Fruit fly (Drosophila melanogaster): ENCODE data around the gene Ms.

DNA sequence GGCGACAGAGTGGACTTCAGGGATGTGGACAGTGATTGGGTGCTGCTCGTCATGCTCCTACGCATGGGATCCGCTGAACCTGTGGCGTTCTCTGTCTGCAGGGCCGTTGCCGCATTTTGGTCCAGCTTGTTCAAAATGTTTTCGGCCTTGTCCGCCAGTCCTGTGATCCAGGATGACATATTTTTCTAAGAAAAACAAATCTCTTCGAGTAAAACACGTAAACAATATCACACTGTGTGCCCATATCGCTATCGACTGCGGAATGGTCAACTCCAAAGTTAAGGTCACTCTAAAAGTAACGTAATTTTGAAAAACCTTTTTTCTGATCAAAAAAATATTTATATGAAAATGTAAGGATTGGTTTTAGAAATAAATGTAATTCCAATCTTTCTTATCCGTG lies 16.3 kb downstream of the Ms start, which contains the start of gene Golgin84:
- TF ChIP-seq CTCF (optimal IDR thresholded peaks at IDR 0.05) (no peak), CG8478 (optimal IDR thresholded peaks at IDR 0.05) (no peak)
